Worm (Caenorhabditis elegans) whole organism, L1 larva: ENCODE results near the gene srd-32.

ENCODE experiments used
- C04F5.9 ChIP-seq: sonication (generic microtip); optimal IDR thresholded peaks from 2 replicates; lab custom pipeline; 2016; ENCODE audit warnings: missing genetic modification characterization, missing compliant biosample characterization
- C16A3.4 ChIP-seq: fragments of 150-350 bp; optimal IDR thresholded peaks from 2 replicates; lab custom pipeline; 2014; ENCODE audit warnings: missing biosample characterization, missing genetic modification characterization
- F16B12.6 ChIP-seq: fragments of 150-350 bp; optimal IDR thresholded peaks from 2 replicates; lab custom pipeline; 2014; ENCODE audit warnings: missing biosample characterization, missing genetic modification characterization
- Y116A8C.19 ChIP-seq: sonication (generic microtip); optimal IDR thresholded peaks from 2 replicates; lab custom pipeline; 2016; ENCODE audit warnings: missing compliant biosample characterization, missing genetic modification characterization, borderline replicate concordance
- aha-1 ChIP-seq: fragments of 150-350 bp; optimal IDR thresholded peaks from 2 replicates; lab custom pipeline; 2014; ENCODE audit warnings: missing biosample characterization, missing genetic modification characterization
- alr-1 ChIP-seq: fragments of 200-800 bp; sonication (Bioruptor generic); optimal IDR thresholded peaks from 2 replicates; lab custom pipeline; 2018; ENCODE audit warnings: borderline replicate concordance, mild to moderate bottlenecking, missing genetic modification characterization, missing compliant biosample characterization
- ama-1 ChIP-seq: fragments of 150-350 bp; optimal IDR thresholded peaks from 2 replicates; lab custom pipeline; 2014
- ceh-8 ChIP-seq: fragments of 200-800 bp; sonication (Bioruptor generic); optimal IDR thresholded peaks from 2 replicates; lab custom pipeline; 2018; ENCODE audit warnings: mild to moderate bottlenecking, missing genetic modification characterization, moderate library complexity, missing compliant biosample characterization
- ceh-88 ChIP-seq: fragments of 200-800 bp; sonication (Bioruptor generic); IDR thresholded peaks from 2 replicates; pipeline ENCODE4 v1.3.6; 2022; ENCODE audit warnings: missing genetic modification characterization, missing compliant biosample characterization
- ces-1 ChIP-seq: fragments of 150-350 bp; optimal IDR thresholded peaks from 2 replicates; lab custom pipeline; 2014; ENCODE audit warnings: missing biosample characterization, missing genetic modification reagents, missing genetic modification characterization
- dpl-1 ChIP-seq, 3 experiments: fragments of 150-350 bp in 2 of 3; sonication (generic microtip) in 1 of 3; optimal IDR thresholded peaks; 2 replicates each; lab custom pipeline; 2014 to 2017; ENCODE audit warnings: missing biosample characterization in 3 of 3, missing genetic modification characterization in 3 of 3, missing genetic modification reagents in 3 of 3
- efl-3 ChIP-seq: fragments of 200-800 bp; sonication (Bioruptor generic); optimal IDR thresholded peaks from 2 replicates; lab custom pipeline; 2018; ENCODE audit warnings: mild to moderate bottlenecking, missing genetic modification characterization, missing compliant biosample characterization
- egl-13 ChIP-seq: sonication (generic microtip); optimal IDR thresholded peaks from 2 replicates; lab custom pipeline; 2016; ENCODE audit warnings: missing genotype, missing genetic modification reagents, missing genetic modification characterization, missing compliant biosample characterization
- elt-2 ChIP-seq: sonication (generic microtip); optimal IDR thresholded peaks from 2 replicates; lab custom pipeline; 2016; ENCODE audit warnings: missing genetic modification characterization, mild to moderate bottlenecking, inconsistent platforms, missing compliant biosample characterization, missing genetic modification reagents
- elt-3 ChIP-seq, 6 experiments: fragments of 150-350 bp in 1 of 6; sonication (generic microtip); optimal IDR thresholded peaks; 2 replicates each; lab custom pipeline; 2017 to 2018; ENCODE audit warnings: missing biosample characterization in 6 of 6, missing genetic modification characterization in 6 of 6, inconsistent platforms in 1 of 6
- hlh-17 ChIP-seq: fragments of 200-800 bp; sonication (Bioruptor generic); optimal IDR thresholded peaks from 2 replicates; lab custom pipeline; 2018; ENCODE audit warnings: missing genetic modification characterization, mild to moderate bottlenecking, missing compliant biosample characterization, moderate library complexity, borderline replicate concordance
- hpl-2 ChIP-seq: fragments of 150-350 bp; optimal IDR thresholded peaks from 2 replicates; lab custom pipeline; 2014; ENCODE audit warnings: missing biosample characterization, missing genetic modification reagents, missing genetic modification characterization
- irx-1 ChIP-seq: sonication (generic microtip); optimal IDR thresholded peaks from 2 replicates; lab custom pipeline; 2016; ENCODE audit warnings: missing genetic modification characterization, missing compliant biosample characterization
- isw-1 ChIP-seq: fragments of 200-800 bp; sonication (Bioruptor generic); IDR thresholded peaks from 2 replicates; pipeline ENCODE4 v1.3.6; 2022; ENCODE audit warnings: missing genetic modification characterization, missing compliant biosample characterization
- jun-1 ChIP-seq: fragments of 150-350 bp; optimal IDR thresholded peaks from 2 replicates; lab custom pipeline; 2014; ENCODE audit warnings: missing biosample characterization, missing genetic modification reagents, missing genetic modification characterization
- lin-14 ChIP-seq: fragments of 200-800 bp; sonication (Bioruptor generic); optimal IDR thresholded peaks from 2 replicates; lab custom pipeline; 2018; ENCODE audit warnings: mild to moderate bottlenecking, missing genetic modification characterization, moderate library complexity, missing compliant biosample characterization
- lin-15B ChIP-seq: fragments of 150-350 bp; sonication (generic microtip); optimal IDR thresholded peaks from 3 replicates; lab custom pipeline; 2014; ENCODE audit warnings: missing biosample characterization, missing genetic modification characterization
- lin-39 ChIP-seq: fragments of 150-350 bp; optimal IDR thresholded peaks from 2 replicates; lab custom pipeline; 2014; ENCODE audit warnings: missing biosample characterization, missing genetic modification reagents, missing genetic modification characterization
- mab-9 ChIP-seq: fragments of 200-800 bp; sonication (Bioruptor generic); IDR thresholded peaks from 2 replicates; pipeline ENCODE4 v1.3.6; 2022; ENCODE audit warnings: missing genetic modification reagents, missing genetic modification characterization, missing compliant biosample characterization
- mdl-1 ChIP-seq, 2 experiments: fragments of 150-350 bp; optimal IDR thresholded peaks; 2 replicates each; lab custom pipeline; 2014 to 2017; ENCODE audit warnings: missing biosample characterization in 2 of 2, missing genetic modification characterization in 2 of 2, inconsistent platforms in 1 of 2
- nhr-12 ChIP-seq: sonication (generic microtip); optimal IDR thresholded peaks from 2 replicates; lab custom pipeline; 2017; ENCODE audit warnings: missing biosample characterization, missing genetic modification characterization
- nhr-19 ChIP-seq: fragments of 200-800 bp; sonication (Bioruptor generic); conservative IDR thresholded peaks from 2 replicates; pipeline ENCODE4 v1.3.6; 2022; ENCODE audit warnings: missing genetic modification characterization, missing compliant biosample characterization
- nhr-237 ChIP-seq: fragments of 150-350 bp; optimal IDR thresholded peaks from 2 replicates; lab custom pipeline; 2014; ENCODE audit warnings: missing biosample characterization, missing genetic modification characterization
- nhr-28 ChIP-seq: fragments of 150-350 bp; optimal IDR thresholded peaks from 2 replicates; lab custom pipeline; 2014; ENCODE audit warnings: missing biosample characterization, missing genetic modification characterization
- nhr-47 ChIP-seq: sonication (generic microtip); optimal IDR thresholded peaks from 2 replicates; lab custom pipeline; 2016; ENCODE audit warnings: mild to moderate bottlenecking, missing genetic modification characterization, moderate library complexity, missing compliant biosample characterization
- nhr-71 ChIP-seq: sonication (generic microtip); optimal IDR thresholded peaks from 2 replicates; lab custom pipeline; 2016; ENCODE audit warnings: mild to moderate bottlenecking, missing genetic modification characterization, moderate library complexity, missing compliant biosample characterization
- nhr-77 ChIP-seq: fragments of 150-350 bp; optimal IDR thresholded peaks from 2 replicates; lab custom pipeline; 2014; ENCODE audit warnings: missing biosample characterization, missing genetic modification characterization
- nhr-84 ChIP-seq: sonication (generic microtip); optimal IDR thresholded peaks from 2 replicates; lab custom pipeline; 2017; ENCODE audit warnings: missing biosample characterization, missing genetic modification characterization
- nhr-85 ChIP-seq: sonication (generic microtip); peaks from one replicate; lab custom pipeline; 2016; ENCODE audit warnings: missing genetic modification characterization, inconsistent platforms, missing compliant biosample characterization
- nhr-90 ChIP-seq: sonication (generic microtip); optimal IDR thresholded peaks from 2 replicates; lab custom pipeline; 2016; ENCODE audit warnings: mild to moderate bottlenecking, missing genetic modification characterization, missing compliant biosample characterization; ENCODE audit not compliant: poor library complexity
- pqm-1 ChIP-seq: sonication (generic microtip); optimal IDR thresholded peaks from 3 replicates; lab custom pipeline; 2017; ENCODE audit warnings: missing biosample characterization, missing genetic modification characterization
- snu-23 ChIP-seq: sonication (generic microtip); optimal IDR thresholded peaks from 2 replicates; lab custom pipeline; 2016; ENCODE audit warnings: missing genetic modification characterization, missing compliant biosample characterization
- sox-4 ChIP-seq: sonication (generic microtip); optimal IDR thresholded peaks from 2 replicates; lab custom pipeline; 2016; ENCODE audit warnings: missing genetic modification characterization, missing compliant biosample characterization
- sptf-1 ChIP-seq: fragments of 150-350 bp; optimal IDR thresholded peaks from 2 replicates; lab custom pipeline; 2014; ENCODE audit warnings: missing biosample characterization, missing genetic modification characterization
- sup-37 ChIP-seq: fragments of 200-800 bp; sonication (Bioruptor generic); optimal IDR thresholded peaks from 2 replicates; lab custom pipeline; 2018; ENCODE audit warnings: mild to moderate bottlenecking, missing genetic modification characterization, missing compliant biosample characterization
- swsn-7 ChIP-seq: sonication (generic microtip); optimal IDR thresholded peaks from 2 replicates; lab custom pipeline; 2016; ENCODE audit warnings: missing genetic modification characterization, missing compliant biosample characterization
- tbx-2 ChIP-seq: sonication (generic microtip); optimal IDR thresholded peaks from 2 replicates; lab custom pipeline; 2016; ENCODE audit warnings: missing genetic modification characterization, missing compliant biosample characterization
- tlp-1 ChIP-seq: fragments of 150-350 bp; optimal IDR thresholded peaks from 2 replicates; lab custom pipeline; 2014; ENCODE audit warnings: missing biosample characterization, missing genetic modification characterization
- unc-130 ChIP-seq: fragments of 150-350 bp; optimal IDR thresholded peaks from 2 replicates; lab custom pipeline; 2017; ENCODE audit warnings: missing biosample characterization, missing genetic modification characterization, inconsistent platforms
- unc-30 ChIP-seq: sonication (generic microtip); optimal IDR thresholded peaks from 2 replicates; lab custom pipeline; 2017; ENCODE audit warnings: missing biosample characterization, missing genetic modification characterization
- unc-62 ChIP-seq: fragments of 150-350 bp; optimal IDR thresholded peaks from 2 replicates; lab custom pipeline; 2014; ENCODE audit warnings: missing biosample characterization, missing genetic modification reagents, missing genetic modification characterization
- zag-1 ChIP-seq: fragments of 150-350 bp; optimal IDR thresholded peaks from 2 replicates; lab custom pipeline; 2014; ENCODE audit warnings: missing biosample characterization, missing genetic modification characterization
- zip-4 ChIP-seq: fragments of 200-800 bp; sonication (Bioruptor generic); optimal IDR thresholded peaks from 2 replicates; lab custom pipeline; 2018; ENCODE audit warnings: mild to moderate bottlenecking, missing genetic modification characterization, moderate library complexity, missing compliant biosample characterization
- ztf-11 ChIP-seq, 2 experiments: sonication (generic microtip); optimal IDR thresholded peaks; 2 replicates each; lab custom pipeline; 2016 to 2017; ENCODE audit warnings: missing genetic modification characterization in 2 of 2, missing biosample characterization in 1 of 2, missing compliant biosample characterization in 1 of 2

Gene srd-32

ce11 chrV:4823683-4824391 lies 41.6 kb upstream of the srd-32 start (continued):
- no peak for TF ChIP-seq unc-30 (tag; lab: Kevin White, UChicago)
- TF ChIP-seq Y116A8C.19 (tag; lab: Kevin White, UChicago), result no peak
- TF ChIP-seq F16B12.6 (tag; lab: Kevin White, UChicago), result no peak
- TF ChIP-seq egl-13 (tag; lab: Kevin White, UChicago), result no peak
- TF ChIP-seq nhr-77, result no peak
- no peak for TF ChIP-seq snu-23 (GFP tag; lab: Kevin White, UChicago)
- no peak for TF ChIP-seq ceh-8
- TF ChIP-seq nhr-237 (tag; lab: Kevin White, UChicago), result no peak
- no peak for TF ChIP-seq tbx-2 (tag; lab: Kevin White, UChicago)
- no peak for TF ChIP-seq tlp-1 (tag; lab: Kevin White, UChicago)
- no peak for TF ChIP-seq lin-15B
- no peak for TF ChIP-seq nhr-84 (tag; lab: Kevin White, UChicago)
- TF ChIP-seq ama-1, result peak; percentile 80
- peak; percentile 30 for TF ChIP-seq elt-2 (tag; lab: Kevin White, UChicago)
- TF ChIP-seq zip-4 (GFP tag; lab: Kevin White, UChicago), result peak; percentile 26
- no peak for TF ChIP-seq C16A3.4 (tag; lab: Kevin White, UChicago)
- TF ChIP-seq nhr-28 (tag; lab: Kevin White, UChicago), result no peak
- peak; percentile 72 for TF ChIP-seq nhr-90 (tag; lab: Kevin White, UChicago)
- TF ChIP-seq pqm-1, result no peak
- peak; percentile 51 for TF ChIP-seq nhr-85
- peak; percentile 3 for TF ChIP-seq hpl-2 (GFP tag; lab: Kevin White, UChicago)
- TF ChIP-seq unc-130 (tag; lab: Kevin White, UChicago), result no peak
- TF ChIP-seq aha-1 (tag; lab: Kevin White, UChicago), result no peak
- TF ChIP-seq zag-1 (tag; lab: Kevin White, UChicago), result no peak
- no peak for TF ChIP-seq lin-39 (tag; lab: Kevin White, UChicago)
- no peak for TF ChIP-seq efl-3 (GFP tag; lab: Kevin White, UChicago)
- no peak for TF ChIP-seq dpl-1 (GFP tag; optimal IDR thresholded peaks at IDR 0.05; lab: Kevin White, UChicago)
- TF ChIP-seq nhr-12, result no peak
- peak; percentile 19 for TF ChIP-seq nhr-47
- TF ChIP-seq nhr-71 (tag; lab: Kevin White, UChicago), result peak; percentile 57
- no peak for TF ChIP-seq mdl-1 (tag; optimal IDR thresholded peaks at IDR 0.05; lab: Kevin White, UChicago)
- TF ChIP-seq irx-1 (tag; lab: Kevin White, UChicago), result no peak
- no peak for TF ChIP-seq hlh-17
- TF ChIP-seq, all 84 proteins: peak for 23

- TF ChIP-seq sox-4 (tag; lab: Kevin White, UChicago) (peak; percentile 40), ceh-88 (GFP tag; lab: Robert Waterston, UW) (no peak), unc-62 (GFP tag; lab: Kevin White, UChicago) (no peak), alr-1 (tag; lab: Kevin White, UChicago) (no peak), hlh-17 (no peak), nhr-85 (peak; percentile 88), ama-1 (peak; percentile 19), sup-37 (no peak), mdl-1 (tag; optimal IDR thresholded peaks at IDR 0.05; lab: Kevin White, UChicago) (peak in 1 of 2 experiments; percentile 77), ceh-8 (no peak), elt-3 (tag; optimal IDR thresholded peaks at IDR 0.05; lab: Kevin White, UChicago) (peak in 2 of 6 experiments; percentile 23 to 82), nhr-90 (tag; lab: Kevin White, UChicago) (peak; percentile 79), tlp-1 (tag; lab: Kevin White, UChicago) (no peak), aha-1 (tag; lab: Kevin White, UChicago) (no peak), Y116A8C.19 (tag; lab: Kevin White, UChicago) (no peak), C04F5.9 (tag; lab: Kevin White, UChicago) (no peak), isw-1 (GFP tag; lab: Robert Waterston, UW) (peak; percentile 84), ztf-11 (tag; optimal IDR thresholded peaks at IDR 0.05; lab: Kevin White, UChicago) (no peak), sptf-1 (tag; lab: Kevin White, UChicago) (no peak), nhr-19 (GFP tag; lab: Robert Waterston, UW) (peak; percentile 75), swsn-7 (tag; lab: Kevin White, UChicago) (peak; percentile 79), jun-1 (tag; lab: Kevin White, UChicago) (peak; percentile 27), ces-1 (no peak), nhr-71 (tag; lab: Kevin White, UChicago) (peak; percentile 91), mab-9 (peak; percentile 18; the same call in 1 of the 2 replicates), lin-14 (GFP tag; lab: Kevin White, UChicago) (no peak)
Observed at ce11 chrV:4826710-4827380, 38.6 kb upstream of the srd-32 start, which contains the start of the genes hsp-6 and C37H5.5. Gene hsp-6 (minus strand): TSS chrV:4826760. Gene C37H5.5 (plus strand): TSS chrV:4827360.
